Worm (Caenorhabditis elegans): ENCODE data around the gene Y59A8B.19.
"Not testable (repeated sequence)": the region's sequence is repeated elsewhere in the genome, so short reads cannot be mapped to it uniquely, and the experiment has no call there.

The Y59A8B.19 gene

DNA sequence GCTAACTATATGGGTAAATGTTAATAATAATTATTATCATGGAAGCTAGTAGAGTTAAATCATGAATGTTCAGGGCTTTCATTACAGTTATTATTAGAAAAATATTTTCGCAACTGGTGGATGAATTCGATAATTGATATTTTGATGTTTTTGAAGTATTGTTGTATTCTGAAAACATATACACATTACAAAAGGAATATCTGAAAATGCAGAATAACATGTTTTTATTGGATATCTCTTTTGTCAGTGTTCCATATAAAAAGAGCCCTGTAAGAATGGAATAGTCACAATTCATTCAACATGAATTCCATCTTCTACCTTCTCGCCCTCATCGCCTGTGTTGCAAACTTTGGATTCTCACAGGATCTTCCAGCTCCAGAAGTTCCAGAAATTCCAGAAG lies at the start of gene Y59A8B.19:
Gene Y59A8B.19, plus strand, starts transcription at position 301 of the 400 bp plus-strand sequence.
- TF ChIP-seq nhr-76, lin-15B, mml-1 (tag; optimal IDR thresholded peaks at IDR 0.05): not testable (repeated sequence)

DNA sequence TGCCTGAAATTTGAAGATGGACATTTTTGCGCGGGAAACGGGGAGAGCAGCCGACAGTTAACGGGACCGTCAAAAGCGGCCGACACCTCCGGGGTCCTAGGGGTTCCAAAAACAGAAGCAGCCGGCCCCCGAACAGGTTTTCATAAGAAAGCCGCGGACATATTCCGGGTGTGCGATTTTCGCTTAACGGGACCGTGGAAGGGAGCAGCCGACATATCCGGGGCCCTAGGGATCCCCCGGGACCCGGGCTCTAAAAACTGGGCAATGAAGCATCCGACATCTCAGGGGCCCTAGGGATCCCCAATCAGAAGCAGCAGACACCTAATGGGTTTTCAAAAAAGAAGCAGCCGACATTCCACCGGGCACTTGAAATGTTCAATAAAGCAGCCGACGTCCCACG lies 44.5 kb upstream of the Y59A8B.19 start:
- TF ChIP-seq unc-62 (GFP tag; optimal IDR thresholded peaks at IDR 0.05) = no peak
- TF ChIP-seq ama-1 (optimal IDR thresholded peaks at IDR 0.05) = no peak
- no peak for TF ChIP-seq egl-27 (tag; optimal IDR thresholded peaks at IDR 0.05)
- TF ChIP-seq ZK546.5 (tag; optimal IDR thresholded peaks at IDR 0.05) = no peak
- TF ChIP-seq pha-4 (tag; optimal IDR thresholded peaks at IDR 0.05) = no peak
- TF ChIP-seq nfya-1 (tag; optimal IDR thresholded peaks at IDR 0.05; ENCODE audit: insufficient read depth) = no peak
- no peak for TF ChIP-seq nhr-28 (tag; optimal IDR thresholded peaks at IDR 0.05)
- no peak for TF ChIP-seq skn-1 (tag; optimal IDR thresholded peaks at IDR 0.05)
- no peak for TF ChIP-seq lsy-12 (tag; optimal IDR thresholded peaks at IDR 0.05)
- TF ChIP-seq nhr-43 (tag; optimal IDR thresholded peaks at IDR 0.05; ENCODE audit: poor library complexity, severe bottlenecking) = no peak
- no peak for TF ChIP-seq mml-1 (tag; optimal IDR thresholded peaks at IDR 0.05)
- no peak for TF ChIP-seq ceh-82 (tag; optimal IDR thresholded peaks at IDR 0.05)
- no peak for TF ChIP-seq pqm-1 (tag; optimal IDR thresholded peaks at IDR 0.05)
- TF ChIP-seq egl-5 (tag; optimal IDR thresholded peaks at IDR 0.05) = no peak
- TF ChIP-seq hmg-11 (tag; optimal IDR thresholded peaks at IDR 0.05) = no peak
- TF ChIP-seq fos-1 (tag; optimal IDR thresholded peaks at IDR 0.05) = no peak
- TF ChIP-seq nhr-76 (tag; optimal IDR thresholded peaks at IDR 0.05) = no peak

DNA sequence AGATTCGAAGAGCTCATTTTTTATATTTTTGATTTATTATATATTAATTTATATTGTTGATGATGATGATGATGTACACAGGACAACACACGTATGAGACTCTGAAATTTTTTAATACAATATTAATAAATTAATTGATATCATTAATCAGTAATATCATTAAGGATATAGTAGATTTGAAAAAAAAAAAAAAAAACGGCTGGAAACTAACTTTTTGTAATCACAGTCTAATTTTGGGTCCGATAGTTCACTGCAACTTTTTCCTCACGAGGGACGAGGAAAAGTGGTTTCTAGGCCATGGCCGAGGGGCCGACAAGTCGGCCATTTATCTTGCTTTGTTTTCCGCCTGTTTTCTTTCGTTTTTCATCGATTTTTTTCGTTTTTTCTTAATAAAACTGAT lies 40.3 kb upstream of the Y59A8B.19 start, which contains the start of gene gck-3:
Gene gck-3, minus strand, starts transcription at position 101 of the 400 bp plus-strand sequence.
- TF ChIP-seq fkh-10 (GFP tag; optimal IDR thresholded peaks at IDR 0.05) = no peak
- TF ChIP-seq mml-1 (tag; optimal IDR thresholded peaks at IDR 0.05) = no peak
- no peak for TF ChIP-seq fkh-2 (tag; optimal IDR thresholded peaks at IDR 0.05)

DNA sequence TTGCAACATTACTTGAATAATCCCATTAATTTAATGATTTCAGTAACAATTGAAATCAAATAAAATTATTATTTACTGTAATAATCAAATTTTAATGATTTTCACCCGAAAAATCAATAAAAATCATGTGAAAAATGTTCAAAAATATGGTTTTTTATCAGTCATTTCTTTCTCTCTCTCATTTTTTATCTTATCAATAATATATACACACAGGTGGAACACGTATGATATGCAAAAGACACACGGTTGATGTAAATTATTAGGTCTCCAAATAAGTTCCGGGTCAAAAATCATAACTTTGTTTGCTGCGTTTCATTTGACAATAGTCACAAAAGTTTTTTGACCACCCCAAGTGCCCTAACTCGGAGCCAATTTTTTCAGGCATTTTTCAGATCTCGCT lies 28.8 kb upstream of the Y59A8B.19 start:
- TF ChIP-seq ztf-11 (tag; optimal IDR thresholded peaks at IDR 0.05) (no peak), pha-4 (tag; optimal IDR thresholded peaks at IDR 0.05) (peak; percentile 59), pqm-1 (tag; optimal IDR thresholded peaks at IDR 0.05) (peak; percentile 82), elt-2 (tag; optimal IDR thresholded peaks at IDR 0.05) (peak; percentile 88), nhr-76 (tag; optimal IDR thresholded peaks at IDR 0.05) (no peak)

DNA sequence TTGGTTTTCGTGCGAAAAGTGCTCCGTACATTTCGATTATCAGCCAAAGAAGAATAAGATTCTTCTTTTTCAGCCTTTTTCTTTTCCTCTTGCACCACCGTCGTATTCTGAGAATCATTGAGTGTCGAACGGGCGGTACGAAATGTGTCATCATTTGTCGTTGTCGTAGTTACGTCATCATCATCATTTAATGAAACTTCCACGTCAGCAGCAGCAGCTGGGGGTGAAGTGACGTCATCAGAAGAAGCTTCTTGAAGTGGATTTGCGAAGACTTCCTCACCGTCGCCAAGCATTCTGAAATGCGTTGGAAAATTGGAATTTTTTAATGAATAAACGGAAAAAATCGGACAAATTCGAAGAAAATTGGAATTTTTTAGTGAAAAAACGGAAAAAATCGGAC lies 27.2 kb upstream of the Y59A8B.19 start, which contains the start of gene snx-6:
Gene snx-6, minus strand, starts transcription at position 294 of the 400 bp plus-strand sequence.
- TF ChIP-seq fos-1 (tag; optimal IDR thresholded peaks at IDR 0.05) = no peak
- TF ChIP-seq lin-15B (tag; optimal IDR thresholded peaks at IDR 0.05) = no peak
- no peak for TF ChIP-seq nhr-77 (tag; optimal IDR thresholded peaks at IDR 0.05)
- TF ChIP-seq pqm-1 (tag; optimal IDR thresholded peaks at IDR 0.05) = no peak
- TF ChIP-seq fkh-2 (tag; optimal IDR thresholded peaks at IDR 0.05) = no peak
- no peak for TF ChIP-seq sea-2 (GFP tag; optimal IDR thresholded peaks at IDR 0.05)

DNA sequence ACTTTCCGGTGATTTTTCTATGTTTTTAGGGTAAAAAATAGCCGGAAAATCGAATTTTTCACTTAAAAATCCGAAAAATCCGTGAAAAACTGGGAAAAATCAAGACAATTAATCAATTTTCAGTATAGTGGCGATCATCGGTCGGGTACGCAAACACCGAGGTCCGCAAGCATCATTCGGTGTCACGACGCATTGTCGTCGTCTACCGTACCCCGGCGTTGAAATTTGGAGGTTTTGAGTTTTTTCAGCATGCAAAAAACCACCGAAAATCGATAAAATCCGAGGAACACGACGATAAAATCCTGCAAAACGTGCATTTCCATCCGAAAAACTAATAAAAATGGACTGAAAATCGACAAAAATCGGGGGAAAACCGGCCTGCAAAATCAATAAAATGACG lies 25.3 kb upstream of the Y59A8B.19 start:
- TF ChIP-seq fkh-10 (GFP tag; optimal IDR thresholded peaks at IDR 0.05) (no peak), lin-15B (tag; optimal IDR thresholded peaks at IDR 0.05) (peak; percentile 56), jun-1 (tag; optimal IDR thresholded peaks at IDR 0.05) (peak; percentile 30), nhr-12 (tag; optimal IDR thresholded peaks at IDR 0.05) (no peak), elt-2 (tag; optimal IDR thresholded peaks at IDR 0.05) (peak; percentile 18), nfya-1 (tag; optimal IDR thresholded peaks at IDR 0.05; ENCODE audit: insufficient read depth) (peak; percentile 57), ceh-28 (tag; optimal IDR thresholded peaks at IDR 0.05) (peak; percentile 59), elt-1 (tag; optimal IDR thresholded peaks at IDR 0.05) (no peak), nhr-25 (tag; optimal IDR thresholded peaks at IDR 0.05) (peak; percentile 1), lin-39 (tag; optimal IDR thresholded peaks at IDR 0.05) (peak; percentile 27), hmg-11 (tag; optimal IDR thresholded peaks at IDR 0.05) (peak; percentile 79), egl-5 (tag; optimal IDR thresholded peaks at IDR 0.05) (peak; percentile 3), skn-1 (tag; optimal IDR thresholded peaks at IDR 0.05) (peak; percentile 9), pha-4 (tag; optimal IDR thresholded peaks at IDR 0.05) (peak; percentile 25), daf-12 (tag; optimal IDR thresholded peaks at IDR 0.05) (no peak)
